Worm (Caenorhabditis elegans) whole organism, L3 larva: Measurements from ENCODE around the gene aqp-12.

Experiments used
- ama-1 ChIP-seq: fragments of 150-350 bp; optimal IDR thresholded peaks from 2 replicates; lab custom pipeline; 2018
- daf-12 ChIP-seq: fragments of 150-350 bp; optimal IDR thresholded peaks from 2 replicates; lab custom pipeline; 2014; ENCODE audit warnings: missing biosample characterization, missing genetic modification reagents, missing genetic modification characterization
- egl-27 ChIP-seq: sonication (generic microtip); optimal IDR thresholded peaks from 4 replicates; lab custom pipeline; 2017; ENCODE audit warnings: missing biosample characterization, missing genetic modification reagents, missing genetic modification characterization
- elt-3 ChIP-seq, 3 experiments: fragments of 150-350 bp in 1 of 3; sonication (generic microtip) in 2 of 3; optimal IDR thresholded peaks; 2 replicates in 2 of 3; 4 replicates in 1 of 3; lab custom pipeline; 2014 to 2017; ENCODE audit warnings: missing biosample characterization in 3 of 3, missing genetic modification characterization in 3 of 3
- fos-1 ChIP-seq: fragments of 150-350 bp; optimal IDR thresholded peaks from 2 replicates; lab custom pipeline; 2014; ENCODE audit warnings: missing biosample characterization, missing genetic modification characterization
- hmg-11 ChIP-seq: sonication (generic microtip); optimal IDR thresholded peaks from 2 replicates; lab custom pipeline; 2016; ENCODE audit warnings: missing genetic modification characterization, missing compliant biosample characterization
- jun-1 ChIP-seq: fragments of 150-350 bp; optimal IDR thresholded peaks from 2 replicates; lab custom pipeline; 2014; ENCODE audit warnings: missing biosample characterization, missing genetic modification reagents, missing genetic modification characterization
- mml-1 ChIP-seq: fragments of 150-350 bp; sonication (generic microtip); optimal IDR thresholded peaks from 3 replicates; lab custom pipeline; 2014; ENCODE audit warnings: missing biosample characterization, missing genetic modification characterization
- nhr-11 ChIP-seq: fragments of 150-350 bp; optimal IDR thresholded peaks from 2 replicates; lab custom pipeline; 2014; ENCODE audit warnings: missing biosample characterization, missing genetic modification characterization
- nhr-28 ChIP-seq: fragments of 150-350 bp; optimal IDR thresholded peaks from 2 replicates; lab custom pipeline; 2014; ENCODE audit warnings: missing biosample characterization, missing genetic modification characterization
- snpc-4 ChIP-seq: fragments of 150-350 bp; optimal IDR thresholded peaks from 2 replicates; lab custom pipeline; 2014; ENCODE audit warnings: missing biosample characterization, missing genetic modification characterization
- ztf-11 ChIP-seq: fragments of 150-350 bp; optimal IDR thresholded peaks from 2 replicates; lab custom pipeline; 2014; ENCODE audit warnings: missing biosample characterization, missing genetic modification characterization

DNA sequence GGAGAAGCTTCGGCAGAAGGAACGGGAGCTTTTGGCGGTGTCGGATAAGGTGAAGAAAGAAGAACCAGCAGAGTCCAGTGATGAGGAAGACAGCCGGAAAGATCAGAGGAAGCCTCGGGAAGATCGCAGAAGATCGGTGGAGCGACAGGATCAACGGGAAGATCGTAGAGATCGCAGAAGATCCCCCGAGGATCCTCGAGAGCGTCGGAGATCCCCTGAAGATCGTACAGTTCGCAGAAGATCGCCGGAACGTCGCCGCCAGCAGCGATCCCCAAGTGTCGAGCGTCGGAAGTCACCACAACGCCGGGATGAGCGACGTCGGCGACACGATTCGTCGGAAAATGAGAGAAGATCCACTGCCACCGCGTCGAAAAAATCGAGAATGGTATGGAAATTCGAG is 23.2 kb downstream of the aqp-12 start:
- TF ChIP-seq fos-1 (tag; lab: Kevin White, UChicago) (no peak), jun-1 (tag; lab: Kevin White, UChicago) (no peak), nhr-11 (no peak), nhr-28 (no peak), hmg-11 (tag; lab: Kevin White, UChicago) (no peak), ama-1 (lab: Kevin White, UChicago) (no peak), egl-27 (tag; lab: Kevin White, UChicago) (no peak), mml-1 (tag; lab: Kevin White, UChicago) (no peak), daf-12 (tag; lab: Kevin White, UChicago) (no peak), ztf-11 (tag; lab: Kevin White, UChicago) (no peak), elt-3 (tag; optimal IDR thresholded peaks at IDR 0.05; lab: Kevin White, UChicago) (no peak), snpc-4 (tag; lab: Kevin White, UChicago) (no peak)
